Fruit fly (Drosophila melanogaster): ENCODE data around the gene QIL1.

DNA sequence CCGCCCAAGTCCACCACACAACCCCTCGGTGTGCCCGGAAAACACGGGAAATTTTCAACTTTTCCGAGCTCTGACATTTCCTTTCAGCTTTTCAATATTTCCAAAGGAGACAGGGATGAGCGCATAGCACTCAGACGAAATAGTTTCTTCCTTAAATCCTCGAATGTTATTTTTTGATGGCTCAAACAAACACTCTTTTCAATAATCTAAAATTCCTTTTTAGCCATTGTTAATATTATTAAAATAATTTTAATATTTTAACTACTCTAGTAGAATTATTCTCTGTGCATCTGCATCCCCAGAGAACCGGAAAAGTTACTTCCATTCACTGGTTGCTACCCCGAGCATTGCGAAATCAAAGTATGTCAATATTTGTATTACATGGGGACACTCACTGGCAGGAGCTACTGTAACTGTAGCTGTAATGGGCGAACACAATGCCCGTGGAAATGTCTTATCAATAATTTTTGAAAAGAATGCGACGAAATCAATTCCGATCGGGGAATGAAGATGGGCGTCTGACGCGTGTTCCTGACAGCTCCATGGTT, 8.0 kb upstream of the QIL1 start:
- TF ChIP-seq CG11294 (GFP tag; IDR thresholded peaks at IDR 0.05) (no peak), Eip93F (GFP tag; optimal IDR thresholded peaks at IDR 0.05) (no peak), Gug (GFP tag; IDR thresholded peaks at IDR 0.05) (no peak)

All from whole organism, prepupa.